Fruit fly (Drosophila melanogaster) whole organism, embryonic: ENCODE data around the gene CG32137.
A peak's percentile ranks its signal among the peaks of the same experiment; 100 is the strongest.

ENCODE experiments used
- CG10267 ChIP-seq: fragments of 200-800 bp; sonication (Bioruptor generic); optimal IDR thresholded peaks from 2 replicates; lab custom pipeline; 2018; ENCODE audit warnings: missing biosample characterization, mild to moderate bottlenecking, missing genetic modification characterization, moderate library complexity
- CG11085 ChIP-seq: fragments of 200-800 bp; sonication (Bioruptor generic); IDR thresholded peaks from 2 replicates; pipeline ENCODE4 v1.3.6; 2022; ENCODE audit warnings: missing biosample characterization, missing genetic modification characterization
- CG1233 ChIP-seq: fragments of 200-800 bp; sonication (Bioruptor generic); optimal IDR thresholded peaks from 4 replicates; lab custom pipeline; 2018; ENCODE audit warnings: missing biosample characterization, mild to moderate bottlenecking, missing genetic modification characterization
- CG12391 ChIP-seq: fragments of 200-800 bp; sonication (Bioruptor generic); optimal IDR thresholded peaks from 3 replicates; lab custom pipeline; 2018; ENCODE audit warnings: missing biosample characterization, mild to moderate bottlenecking, missing genetic modification characterization, moderate library complexity
- CG13424 ChIP-seq: fragments of 200-800 bp; sonication (Bioruptor generic); optimal IDR thresholded peaks from 2 replicates; lab custom pipeline; 2019; ENCODE audit warnings: missing biosample characterization, mild to moderate bottlenecking, missing genetic modification characterization, moderate library complexity
- CG15011 ChIP-seq: fragments of 200-800 bp; sonication (Bioruptor generic); optimal IDR thresholded peaks from 3 replicates; lab custom pipeline; 2018; ENCODE audit warnings: missing biosample characterization, mild to moderate bottlenecking, missing genetic modification characterization
- CG17568 ChIP-seq: fragments of 200-800 bp; sonication (Bioruptor generic); optimal IDR thresholded peaks from 2 replicates; lab custom pipeline; 2018; ENCODE audit warnings: missing biosample characterization, mild to moderate bottlenecking, missing genetic modification characterization, moderate library complexity
- CG17612 ChIP-seq: fragments of 200-800 bp; sonication (Bioruptor generic); IDR thresholded peaks from 2 replicates; pipeline ENCODE4 v1.3.6; 2022; ENCODE audit warnings: missing biosample characterization, missing genetic modification characterization
- CG18262 ChIP-seq: fragments of 200-800 bp; optimal IDR thresholded peaks from 3 replicates; lab custom pipeline; 2019; ENCODE audit warnings: missing biosample characterization, mild to moderate bottlenecking, missing genetic modification characterization, moderate library complexity
- CG2120 ChIP-seq: fragments of 200-800 bp; sonication (Bioruptor generic); optimal IDR thresholded peaks from 3 replicates; lab custom pipeline; 2016; ENCODE audit warnings: missing biosample characterization, missing genetic modification characterization
- CG2678 ChIP-seq: fragments of 200-800 bp; sonication (Bioruptor generic); optimal IDR thresholded peaks from 3 replicates; lab custom pipeline; 2019; ENCODE audit warnings: missing biosample characterization, mild to moderate bottlenecking, missing genetic modification characterization, moderate library complexity
- CG3163 ChIP-seq: fragments of 200-800 bp; sonication (Bioruptor generic); optimal IDR thresholded peaks from 3 replicates; lab custom pipeline; 2016; ENCODE audit warnings: missing biosample characterization, missing genetic modification characterization
- CG32532 ChIP-seq: fragments of 200-800 bp; sonication (Bioruptor generic); IDR thresholded peaks from 2 replicates; pipeline ENCODE4 v1.3.6; 2022; ENCODE audit warnings: missing biosample characterization, missing genetic modification characterization
- CG4328 ChIP-seq: fragments of 200-800 bp; sonication (Bioruptor generic); optimal IDR thresholded peaks from 3 replicates; lab custom pipeline; 2017; ENCODE audit warnings: missing biosample characterization, missing genetic modification reagents, missing genetic modification characterization
- CG6254 ChIP-seq: fragments of 200-800 bp; sonication (Bioruptor generic); optimal IDR thresholded peaks from 3 replicates; lab custom pipeline; 2017; ENCODE audit warnings: mild to moderate bottlenecking, missing biosample characterization, missing genetic modification reagents, missing genetic modification characterization
- CG6854 ChIP-seq: fragments of 200-800 bp; sonication (Bioruptor generic); optimal IDR thresholded peaks from 3 replicates; lab custom pipeline; 2017; ENCODE audit warnings: missing biosample characterization, mild to moderate bottlenecking, missing genetic modification characterization
- CG8281 ChIP-seq: fragments of 200-800 bp; sonication (Bioruptor generic); optimal IDR thresholded peaks from 2 replicates; lab custom pipeline; 2018; ENCODE audit warnings: missing biosample characterization, mild to moderate bottlenecking, missing genetic modification characterization, moderate library complexity
- Drgx ChIP-seq: fragments of 200-800 bp; sonication (Bioruptor generic); IDR thresholded peaks from 2 replicates; pipeline ENCODE4 v1.3.6; 2022; ENCODE audit warnings: missing biosample characterization, missing genetic modification characterization
- E2f1 ChIP-seq: fragments of 200-800 bp; sonication (Bioruptor generic); IDR thresholded peaks from 2 replicates; pipeline ENCODE4 v1.3.6; 2022; ENCODE audit warnings: missing biosample characterization, missing genetic modification characterization
- Ets65A ChIP-seq: fragments of 200-800 bp; sonication (Bioruptor generic); peaks from one replicate; lab custom pipeline; 2016; ENCODE audit warnings: missing biosample characterization, missing genetic modification characterization
- Fer1 ChIP-seq: fragments of 200-800 bp; sonication (Bioruptor generic); optimal IDR thresholded peaks from 2 replicates; lab custom pipeline; 2017; ENCODE audit warnings: missing biosample characterization, mild to moderate bottlenecking, missing genetic modification characterization
- HHEX ChIP-seq: fragments of 200-800 bp; sonication (Bioruptor generic); optimal IDR thresholded peaks from 3 replicates; lab custom pipeline; 2017; ENCODE audit warnings: missing biosample characterization, mild to moderate bottlenecking, missing genetic modification characterization, missing genetic modification reagents
- Hand ChIP-seq: fragments of 200-800 bp; sonication (Bioruptor generic); optimal IDR thresholded peaks from 2 replicates; lab custom pipeline; 2017; ENCODE audit warnings: mild to moderate bottlenecking, missing biosample characterization, missing genetic modification reagents, missing genetic modification characterization
- Hmr ChIP-seq: fragments of 200-800 bp; sonication (Bioruptor generic); optimal IDR thresholded peaks from 3 replicates; lab custom pipeline; 2017; ENCODE audit warnings: mild to moderate bottlenecking, missing biosample characterization, missing genetic modification reagents, missing genetic modification characterization
- Hmx ChIP-seq: fragments of 200-800 bp; sonication (Bioruptor generic); optimal IDR thresholded peaks from 2 replicates; lab custom pipeline; 2016; ENCODE audit warnings: missing biosample characterization, missing genetic modification characterization
- Hr51 ChIP-seq, 2 experiments: fragments of 200-800 bp; sonication (Bioruptor generic); optimal IDR thresholded peaks; 2 replicates in 1 of 2; 3 replicates in 1 of 2; lab custom pipeline; 2016 to 2018; ENCODE audit warnings: missing biosample characterization in 2 of 2, missing genetic modification characterization in 2 of 2, mild to moderate bottlenecking in 1 of 2, moderate library complexity in 1 of 2
- Jarid2 ChIP-seq: fragments of 200-800 bp; sonication (Bioruptor generic); optimal IDR thresholded peaks from 3 replicates; lab custom pipeline; 2017; ENCODE audit warnings: mild to moderate bottlenecking, missing biosample characterization, missing genetic modification reagents, missing genetic modification characterization
- amos ChIP-seq: fragments of 200-800 bp; sonication (Bioruptor generic); IDR thresholded peaks from 2 replicates; pipeline ENCODE4 v1.3.6; 2022; ENCODE audit warnings: missing biosample characterization, missing genetic modification characterization; ENCODE audit not compliant: partially characterized antibody
- crc ChIP-seq: fragments of 200-800 bp; sonication (Bioruptor generic); optimal IDR thresholded peaks from 2 replicates; lab custom pipeline; 2016; ENCODE audit warnings: missing biosample characterization, missing genetic modification characterization
- dm ChIP-seq: fragments of 200-800 bp; sonication (Bioruptor generic); optimal IDR thresholded peaks from 3 replicates; lab custom pipeline; 2016; ENCODE audit warnings: missing biosample characterization, missing genetic modification characterization
- eve ChIP-seq, 2 experiments: fragments of >200 bp; optimal IDR thresholded peaks; 2 replicates each; lab custom pipeline; 2017; ENCODE audit warnings: missing biosample characterization in 2 of 2, missing genetic modification characterization in 2 of 2
- eyg ChIP-seq: fragments of 200-800 bp; sonication (Bioruptor generic); optimal IDR thresholded peaks from 3 replicates; lab custom pipeline; 2016; ENCODE audit warnings: missing biosample characterization, missing genetic modification characterization
- grau ChIP-seq: fragments of 200-800 bp; optimal IDR thresholded peaks from 3 replicates; lab custom pipeline; 2019; ENCODE audit warnings: missing biosample characterization, mild to moderate bottlenecking, missing genetic modification characterization, moderate library complexity
- h ChIP-seq: fragments of >200 bp; optimal IDR thresholded peaks from 2 replicates; lab custom pipeline; 2017
- klu ChIP-seq: fragments of 200-800 bp; sonication (Bioruptor generic); IDR thresholded peaks from 2 replicates; pipeline ENCODE4 v1.3.6; 2022; ENCODE audit warnings: missing biosample characterization, missing genetic modification characterization
- lola ChIP-seq, 3 experiments: fragments of >200 bp in 2 of 3; fragments of 200-800 bp in 1 of 3; sonication (Bioruptor generic) in 1 of 3; optimal IDR thresholded peaks; 2 replicates each; lab custom pipeline; 2017 to 2019; ENCODE audit warnings: missing biosample characterization in 3 of 3, missing genetic modification characterization in 3 of 3, mild to moderate bottlenecking in 1 of 3, moderate library complexity in 1 of 3
- nau ChIP-seq: fragments of 200-800 bp; sonication (Bioruptor generic); optimal IDR thresholded peaks from 3 replicates; lab custom pipeline; 2017; ENCODE audit warnings: missing biosample characterization, mild to moderate bottlenecking, missing genetic modification characterization, missing genetic modification reagents
- nerfin-1 ChIP-seq: fragments of 200-800 bp; sonication (Bioruptor generic); optimal IDR thresholded peaks from 3 replicates; lab custom pipeline; 2019; ENCODE audit warnings: missing biosample characterization, mild to moderate bottlenecking, missing genetic modification characterization, moderate library complexity
- oc ChIP-seq: fragments of 200-800 bp; sonication (Bioruptor generic); optimal IDR thresholded peaks from 2 replicates; lab custom pipeline; 2018; ENCODE audit warnings: missing biosample characterization, mild to moderate bottlenecking, missing genetic modification characterization, moderate library complexity
- org-1 ChIP-seq: fragments of 200-800 bp; sonication (Bioruptor generic); optimal IDR thresholded peaks from 2 replicates; lab custom pipeline; 2017; ENCODE audit warnings: missing biosample characterization, missing genetic modification characterization
- p53 ChIP-seq: fragments of 200-800 bp; sonication (Bioruptor generic); optimal IDR thresholded peaks from 2 replicates; lab custom pipeline; 2016; ENCODE audit warnings: missing biosample characterization, missing genetic modification characterization
- pnt ChIP-seq: fragments of 200-800 bp; sonication (Bioruptor generic); optimal IDR thresholded peaks from 3 replicates; lab custom pipeline; 2016; ENCODE audit warnings: missing biosample characterization, missing genetic modification characterization
- row ChIP-seq: fragments of 200-800 bp; sonication (Bioruptor generic); IDR thresholded peaks from 3 replicates; pipeline ENCODE4 v1.3.6; 2022; ENCODE audit warnings: missing biosample characterization, missing genetic modification characterization
- sens ChIP-seq: fragments of 200-800 bp; sonication (Bioruptor generic); peaks from one replicate; lab custom pipeline; 2016; ENCODE audit warnings: missing biosample characterization, missing genetic modification characterization
- sna ChIP-seq: fragments of 200-800 bp; sonication (Bioruptor generic); IDR thresholded peaks from 2 replicates; pipeline ENCODE4 v1.3.6; 2022; ENCODE audit warnings: missing biosample characterization, missing genetic modification characterization; ENCODE audit not compliant: partially characterized antibody
- so ChIP-seq: fragments of 200-800 bp; sonication (Bioruptor generic); IDR thresholded peaks from 3 replicates; pipeline ENCODE4 v1.3.6; 2022; ENCODE audit warnings: missing biosample characterization, missing genetic modification characterization
- wek ChIP-seq: fragments of 200-800 bp; sonication (Bioruptor generic); optimal IDR thresholded peaks from 3 replicates; lab custom pipeline; 2018; ENCODE audit warnings: missing biosample characterization, mild to moderate bottlenecking, missing genetic modification characterization, moderate library complexity
- zf30C ChIP-seq: fragments of 200-800 bp; sonication (Bioruptor generic); optimal IDR thresholded peaks from 3 replicates; lab custom pipeline; 2018; ENCODE audit warnings: missing biosample characterization, mild to moderate bottlenecking, missing genetic modification characterization

Gene CG32137

dm6 chr3L:13917589-13918198, 21.4 kb upstream of the CG32137 start (continued):
- TF ChIP-seq CG15011 (GFP tag; lab: Kevin White, UChicago) (no peak), pnt (GFP tag; lab: Kevin White, UChicago) (peak; percentile 12), org-1 (GFP tag; lab: Kevin White, UChicago) (peak; percentile 52)
- TF ChIP-seq, all 482 proteins: peak for 94

DNA sequence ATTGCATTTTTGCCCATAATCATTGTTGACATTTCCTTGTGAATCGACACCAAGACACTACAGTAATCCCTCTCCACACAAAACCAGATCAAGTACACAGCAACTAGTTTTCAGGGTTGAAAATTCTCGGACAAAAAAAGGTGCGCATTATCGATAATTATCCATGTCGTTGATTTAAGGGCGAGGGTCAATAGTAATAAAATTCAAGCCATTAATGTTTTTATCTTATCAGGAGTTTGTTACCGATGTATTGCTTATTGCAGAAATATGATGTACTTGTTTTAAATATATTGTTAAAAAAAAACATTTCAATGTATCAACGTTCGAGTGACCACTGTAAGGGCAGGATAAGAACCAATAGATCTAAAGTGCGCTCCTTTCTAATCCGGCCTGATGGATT, 20.3 kb upstream of the CG32137 start:
- no peak for TF ChIP-seq p53
- no peak for TF ChIP-seq so (GFP tag; lab: Robert Waterston, UW)
- TF ChIP-seq Hmx (GFP tag; lab: Kevin White, UChicago), result no peak
- TF ChIP-seq pnt (GFP tag; lab: Kevin White, UChicago), result no peak
- no peak for TF ChIP-seq CG6254 (GFP tag; lab: Kevin White, UChicago)
- no peak for TF ChIP-seq CG17612 (GFP tag; lab: Robert Waterston, UW)
- TF ChIP-seq wek, result no peak
- no peak for TF ChIP-seq CG17568
- TF ChIP-seq sens (GFP tag; lab: Kevin White, UChicago), result peak; percentile 43
- TF ChIP-seq h (lab: Kevin White, UChicago), result no peak
- TF ChIP-seq Ets65A (GFP tag; lab: Kevin White, UChicago), result peak; percentile 60
- TF ChIP-seq CG6854, result no peak
- TF ChIP-seq oc (tag; lab: Kevin White, UChicago), result no peak
- peak; percentile 25; the same call in 1 of the 2 replicates for TF ChIP-seq Drgx (GFP tag; lab: Robert Waterston, UW)
- TF ChIP-seq CG4328 (GFP tag; lab: Kevin White, UChicago), result no peak
- TF ChIP-seq amos, result no peak
- TF ChIP-seq CG32532 (GFP tag; lab: Robert Waterston, UW), result no peak
- TF ChIP-seq CG1233 (GFP tag; lab: Kevin White, UChicago), result no peak
- TF ChIP-seq row, result peak; percentile 29; the same call in 1 of the 3 replicates
- TF ChIP-seq CG2120 (GFP tag; lab: Kevin White, UChicago), result peak; percentile 8
- TF ChIP-seq eyg (GFP tag; lab: Kevin White, UChicago), result no peak
- TF ChIP-seq zf30C (GFP tag; lab: Kevin White, UChicago), result no peak
- TF ChIP-seq nerfin-1 (tag; lab: Kevin White, UChicago), result no peak
- TF ChIP-seq dm (GFP tag; lab: Kevin White, UChicago), result no peak
- no peak for TF ChIP-seq CG8281
- peak; percentile 2 for TF ChIP-seq CG10267 (tag; lab: Kevin White, UChicago)
- no peak for TF ChIP-seq CG3163 (GFP tag; lab: Kevin White, UChicago)
- no peak for TF ChIP-seq Jarid2 (GFP tag; lab: Kevin White, UChicago)
- TF ChIP-seq lola (GFP tag; optimal IDR thresholded peaks at IDR 0.05; lab: Kevin White, UChicago), result no peak
- no peak for TF ChIP-seq klu (GFP tag; lab: Robert Waterston, UW)
- TF ChIP-seq CG2678, result peak; percentile 22
- TF ChIP-seq crc, result no peak
- no peak for TF ChIP-seq Hand (GFP tag; lab: Kevin White, UChicago)
- TF ChIP-seq grau (tag; lab: Kevin White, UChicago), result peak; percentile 71
- no peak for TF ChIP-seq HHEX (GFP tag; lab: Kevin White, UChicago)
- no peak for TF ChIP-seq sna (GFP tag; lab: Robert Waterston, UW)
- TF ChIP-seq CG18262 (tag; lab: Kevin White, UChicago), result no peak
- TF ChIP-seq CG12391 (tag; lab: Kevin White, UChicago), result no peak
- no peak for TF ChIP-seq Hmr (GFP tag; lab: Kevin White, UChicago)
- no peak for TF ChIP-seq E2f1 (GFP tag; lab: Robert Waterston, UW)
- no peak for TF ChIP-seq nau
- TF ChIP-seq CG13424, result no peak
- peak in 1 of 2 experiments; percentile 14 for TF ChIP-seq Hr51 (GFP tag; optimal IDR thresholded peaks at IDR 0.05; lab: Kevin White, UChicago)
- TF ChIP-seq eve (GFP tag; optimal IDR thresholded peaks at IDR 0.05; lab: Kevin White, UChicago), result peak in 1 of 2 experiments; percentile 43
- TF ChIP-seq CG11085 (GFP tag; lab: Robert Waterston, UW), result no peak
- no peak for TF ChIP-seq Fer1 (GFP tag; lab: Kevin White, UChicago)
